Fruit fly (Drosophila melanogaster): ENCODE data around the gene sosie.

Gene sosie

dm6 chr3R:24833652-24834051 lies at the start of gene sosie:
Gene sosie (plus strand): TSS chr3R:24833952.
- no peak for TF ChIP-seq CG8478 (optimal IDR thresholded peaks at IDR 0.05)
- no peak for TF ChIP-seq CTCF (optimal IDR thresholded peaks at IDR 0.05)

dm6 chr3R:24787042-24787565 lies 46.6 kb upstream of the sosie start, which contains the start of gene CG5805:
Gene CG5805 (minus strand): TSS chr3R:24787421.
- TF ChIP-seq CTCF (optimal IDR thresholded peaks at IDR 0.05) (no peak), CG8478 (optimal IDR thresholded peaks at IDR 0.05) (no peak)

- TF ChIP-seq CTCF (optimal IDR thresholded peaks at IDR 0.05) = no peak
- TF ChIP-seq CG8478 (optimal IDR thresholded peaks at IDR 0.05) = no peak
These were observed 46.0 kb upstream of the sosie start, which contains the start of gene Ets96B for dm6 chr3R:24787734-24788133. Gene Ets96B (plus strand): TSS chr3R:24788054.

- TF ChIP-seq CG8478 (optimal IDR thresholded peaks at IDR 0.05) = no peak
- TF ChIP-seq CTCF (optimal IDR thresholded peaks at IDR 0.05) = no peak
These were observed 43.7 kb upstream of the sosie start, which contains the start of gene CG13634 for dm6 chr3R:24790036-24790435. Gene CG13634 (minus strand): TSS chr3R:24790136.

- no peak for TF ChIP-seq CTCF (optimal IDR thresholded peaks at IDR 0.05)
- no peak for TF ChIP-seq CG8478 (optimal IDR thresholded peaks at IDR 0.05)
These were observed 35.2 kb upstream of the sosie start for dm6 chr3R:24798595-24798994.

dm6 chr3R:24799503-24799902 lies 34.2 kb upstream of the sosie start, which contains the start of gene Ude:
Gene Ude (minus strand): TSS chr3R:24799668.
- no peak for TF ChIP-seq CTCF (optimal IDR thresholded peaks at IDR 0.05)

- no peak for TF ChIP-seq CG8478 (optimal IDR thresholded peaks at IDR 0.05)
- no peak for TF ChIP-seq CTCF (optimal IDR thresholded peaks at IDR 0.05)
These were observed 28.7 kb upstream of the sosie start, which contains the start of gene polybromo for dm6 chr3R:24805048-24805447. Gene polybromo (minus strand): TSS chr3R:24805259.

- no peak for TF ChIP-seq CG8478 (optimal IDR thresholded peaks at IDR 0.05)
- no peak for TF ChIP-seq CTCF (optimal IDR thresholded peaks at IDR 0.05)
These were observed 26.4 kb upstream of the sosie start, which contains the start of gene CG6980 for dm6 chr3R:24807321-24807720. Gene CG6980 (plus strand): TSS chr3R:24807621.

dm6 chr3R:24809576-24810279 lies 24.0 kb upstream of the sosie start:
- TF ChIP-seq CG8478 (optimal IDR thresholded peaks at IDR 0.05) = no peak
- TF ChIP-seq CTCF (optimal IDR thresholded peaks at IDR 0.05) = no peak

- TF ChIP-seq CTCF (optimal IDR thresholded peaks at IDR 0.05) (no peak), CG8478 (optimal IDR thresholded peaks at IDR 0.05) (no peak)
These were observed 22.7 kb upstream of the sosie start for dm6 chr3R:24810844-24811625.

dm6 chr3R:24812394-24812793 lies 21.4 kb upstream of the sosie start:
- TF ChIP-seq CTCF (optimal IDR thresholded peaks at IDR 0.05) (no peak), CG8478 (optimal IDR thresholded peaks at IDR 0.05) (no peak)

- TF ChIP-seq CG8478 (optimal IDR thresholded peaks at IDR 0.05) (no peak), CTCF (optimal IDR thresholded peaks at IDR 0.05) (no peak)
These were observed 20.6 kb upstream of the sosie start for dm6 chr3R:24812987-24813636.

dm6 chr3R:24813637-24814301 lies 20.0 kb upstream of the sosie start, which contains the start of the genes lili and CG34150:
Gene lili (minus strand): TSS chr3R:24814012.
Gene CG34150 (plus strand): TSS chr3R:24814262.
- TF ChIP-seq CTCF (optimal IDR thresholded peaks at IDR 0.05) (no peak), CG8478 (optimal IDR thresholded peaks at IDR 0.05) (no peak)
